Worm (Caenorhabditis elegans): ENCODE data around the gene Y53F4B.26.

DNA sequence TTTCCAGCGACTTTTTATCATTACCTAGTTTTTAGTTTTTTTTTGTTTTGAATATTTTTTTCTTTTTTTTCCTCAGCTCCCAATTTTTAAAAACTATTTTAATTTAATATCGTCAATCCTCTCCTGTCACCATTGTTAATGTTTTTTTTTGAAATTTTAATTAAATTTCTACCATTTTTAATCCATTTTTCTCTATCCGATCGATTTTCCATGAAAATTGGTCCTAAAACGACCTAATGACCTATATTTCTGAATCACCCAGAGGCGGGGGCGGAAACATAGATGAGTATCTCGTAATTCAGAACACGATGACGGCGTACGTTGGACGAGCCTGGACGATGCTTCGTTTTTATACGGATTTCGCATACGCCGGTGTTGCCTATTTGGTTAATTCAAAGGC, 30.9 kb downstream of the Y53F4B.26 start, which contains the start of gene Y53F4B.39:
- TF ChIP-seq ama-1 (optimal IDR thresholded peaks at IDR 0.05) (no peak), nhr-25 (tag; optimal IDR thresholded peaks at IDR 0.05) (no peak), egl-27 (tag; optimal IDR thresholded peaks at IDR 0.05) (no peak), snpc-4 (tag; optimal IDR thresholded peaks at IDR 0.05) (no peak), skn-1 (tag; optimal IDR thresholded peaks at IDR 0.05) (no peak)

All from whole organism, L2 larva.